Fruit fly (Drosophila melanogaster): ENCODE data around the gene Rich.

Gene Rich

dm6 chr3L:22223071-22223470 is 39.6 kb downstream of the Rich start:
- TF ChIP-seq fru (GFP tag; optimal IDR thresholded peaks at IDR 0.05) (no peak), jim (GFP tag; optimal IDR thresholded peaks at IDR 0.05) (no peak), Myc (optimal IDR thresholded peaks at IDR 0.05) (no peak), Jra (GFP tag; optimal IDR thresholded peaks at IDR 0.05) (no peak), Hr83 (GFP tag; optimal IDR thresholded peaks at IDR 0.05; ENCODE audit: poor library complexity, severe bottlenecking) (no peak), tai (GFP tag; optimal IDR thresholded peaks at IDR 0.05) (no peak), Mio (GFP tag; optimal IDR thresholded peaks at IDR 0.05) (no peak), Hnf4 (GFP tag; optimal IDR thresholded peaks at IDR 0.05) (no peak)

dm6 chr3L:22214725-22215124 is 48.0 kb downstream of the Rich start:
- TF ChIP-seq HLH106 (tag; optimal IDR thresholded peaks at IDR 0.05), result no peak
- no peak for TF ChIP-seq Hr78 (GFP tag; optimal IDR thresholded peaks at IDR 0.05)
- no peak for TF ChIP-seq dl (GFP tag; optimal IDR thresholded peaks at IDR 0.05; ENCODE audit: insufficient read depth in 1 of 2, partially characterized antibody in 2 of 2)
- no peak for TF ChIP-seq Myc (optimal IDR thresholded peaks at IDR 0.05)
- TF ChIP-seq Rel (GFP tag; optimal IDR thresholded peaks at IDR 0.05), result no peak
- no peak for TF ChIP-seq Rel (tag; optimal IDR thresholded peaks at IDR 0.05)
- no peak for TF ChIP-seq Jra (GFP tag; optimal IDR thresholded peaks at IDR 0.05)
- TF ChIP-seq OdsH (GFP tag; optimal IDR thresholded peaks at IDR 0.05), result no peak
- TF ChIP-seq tai (GFP tag; optimal IDR thresholded peaks at IDR 0.05), result no peak
- TF ChIP-seq fru (GFP tag; optimal IDR thresholded peaks at IDR 0.05), result no peak
- TF ChIP-seq sv (GFP tag; optimal IDR thresholded peaks at IDR 0.05), result no peak

DNA sequence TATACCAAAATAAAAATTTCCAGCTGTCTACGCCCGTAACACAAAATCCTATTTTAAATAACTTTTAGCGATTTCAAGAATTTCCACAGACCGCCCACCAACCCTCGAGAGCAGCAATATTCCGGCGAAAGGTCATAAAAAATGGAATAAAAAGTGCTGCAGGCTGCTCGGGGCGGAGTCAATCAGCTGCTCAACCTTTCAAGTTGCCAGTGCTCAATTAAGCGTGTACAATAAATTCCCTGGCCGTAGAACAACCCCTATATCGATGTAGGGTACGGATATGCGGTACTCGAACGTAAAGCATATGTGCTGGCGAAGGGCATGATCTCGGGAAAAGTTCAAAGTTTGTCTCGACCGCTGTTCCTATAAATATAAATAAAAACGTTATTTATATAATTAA is 53.1 kb downstream of the Rich start:
- TF ChIP-seq CG9705 (GFP tag; optimal IDR thresholded peaks at IDR 0.05) (no peak), HLH106 (tag; optimal IDR thresholded peaks at IDR 0.05) (no peak)

Data from whole organism, wandering third instar larva.